Worm (Caenorhabditis elegans): ENCODE results near the gene Y113G7A.12.

Gene Y113G7A.12

ce11 chrV:20161781-20162289 is 19.4 kb downstream of the Y113G7A.12 start:
- TF ChIP-seq B0336.3 (GFP tag; IDR thresholded peaks at IDR 0.05) (peak; percentile 74), ccch-3 (GFP tag; optimal IDR thresholded peaks at IDR 0.05) (no peak), gei-17 (GFP tag; optimal IDR thresholded peaks at IDR 0.05) (peak; percentile 10), nfyb-1 (GFP tag; IDR thresholded peaks at IDR 0.05) (0 out of 2 replicates have a peak, but pooled peaks have one; percentile 22), fkh-3 (tag; optimal IDR thresholded peaks at IDR 0.05) (peak; percentile 14), repo-1 (tag; optimal IDR thresholded peaks at IDR 0.05) (peak; percentile 64), ama-1 (optimal IDR thresholded peaks at IDR 0.05) (no peak), ama-1 (GFP tag; optimal IDR thresholded peaks at IDR 0.05) (no peak), tlf-1 (GFP tag; optimal IDR thresholded peaks at IDR 0.05) (peak; percentile 37), ceh-40 (GFP tag; IDR thresholded peaks at IDR 0.05) (no peak), tbx-9 (tag; optimal IDR thresholded peaks at IDR 0.05; ENCODE audit: borderline replicate concordance) (no peak), egl-18 (GFP tag; IDR thresholded peaks at IDR 0.05) (0 out of 2 replicates have a peak, but pooled peaks have one; percentile 61), madf-6 (GFP tag; IDR thresholded peaks at IDR 0.05) (peak; percentile 4; the same call in 1 of the 2 replicates), hmg-20 (GFP tag; IDR thresholded peaks at IDR 0.05) (no peak), Y53G8AR.9 (GFP tag; conservative IDR thresholded peaks at IDR 0.05) (0 out of 2 replicates have a peak, but pooled peaks have one; percentile 82)

ce11 chrV:20162290-20163104 is 20.1 kb downstream of the Y113G7A.12 start:
- peak; percentile 32 for TF ChIP-seq atf-7 (tag; optimal IDR thresholded peaks at IDR 0.05)
- no peak for TF ChIP-seq T07F8.4 (tag; optimal IDR thresholded peaks at IDR 0.05)
- TF ChIP-seq ekl-4 (GFP tag; IDR thresholded peaks at IDR 0.05): no peak
- peak; percentile 4; the same call in 1 of the 2 replicates for TF ChIP-seq pbrm-1 (GFP tag; IDR thresholded peaks at IDR 0.05)
- no peak for TF ChIP-seq aptf-2 (GFP tag; conservative IDR thresholded peaks at IDR 0.05)
- no peak for TF ChIP-seq hrde-1 (tag; optimal IDR thresholded peaks at IDR 0.05; ENCODE audit: borderline replicate concordance)
- peak; percentile 66 for TF ChIP-seq ama-1 (optimal IDR thresholded peaks at IDR 0.05)
- TF ChIP-seq ama-1 (GFP tag; optimal IDR thresholded peaks at IDR 0.05): no peak
- 0 out of 2 replicates have a peak, but pooled peaks have one; percentile 66 for TF ChIP-seq madf-3 (GFP tag; IDR thresholded peaks at IDR 0.05)
- TF ChIP-seq nhr-90 (tag; optimal IDR thresholded peaks at IDR 0.05): peak; percentile 72
- no peak for TF ChIP-seq egl-44 (GFP tag; IDR thresholded peaks at IDR 0.05)
- peak; percentile 68 for TF ChIP-seq B0336.3 (GFP tag; IDR thresholded peaks at IDR 0.05)
- TF ChIP-seq F37B4.10 (GFP tag; IDR thresholded peaks at IDR 0.05): no peak
- peak; percentile 30 for TF ChIP-seq lin-54 (GFP tag; optimal IDR thresholded peaks at IDR 0.05)
- TF ChIP-seq hmg-1.2 (GFP tag; IDR thresholded peaks at IDR 0.05): no peak
- TF ChIP-seq Y53G8AR.9 (GFP tag; conservative IDR thresholded peaks at IDR 0.05): peak; percentile 81
- peak; percentile 46 for TF ChIP-seq pha-4 (tag; optimal IDR thresholded peaks at IDR 0.05)
- TF ChIP-seq snpc-3.4 (tag; optimal IDR thresholded peaks at IDR 0.05): peak; percentile 12
- no peak; the same call in 1 of the 2 replicates for TF ChIP-seq madf-6 (GFP tag; IDR thresholded peaks at IDR 0.05)
- TF ChIP-seq C17E4.6 (GFP tag; IDR thresholded peaks at IDR 0.05): no peak
- TF ChIP-seq snpc-4 (GFP tag; optimal IDR thresholded peaks at IDR 0.05): no peak
- peak in 1 of 4 experiments; percentile 34 for TF ChIP-seq snpc-4 (tag; optimal IDR thresholded peaks at IDR 0.05)
- no peak for TF ChIP-seq dpff-1 (tag; optimal IDR thresholded peaks at IDR 0.05)
- peak; percentile 70 for TF ChIP-seq cebp-1 (GFP tag; IDR thresholded peaks at IDR 0.05)
- peak; percentile 85 for TF ChIP-seq cebp-1 (tag; optimal IDR thresholded peaks at IDR 0.05)
- TF ChIP-seq madf-10 (tag; optimal IDR thresholded peaks at IDR 0.05): peak; percentile 44
- TF ChIP-seq attf-5 (GFP tag; optimal IDR thresholded peaks at IDR 0.05): peak; percentile 69
- no peak for TF ChIP-seq ccch-3 (GFP tag; optimal IDR thresholded peaks at IDR 0.05)
- TF ChIP-seq nhr-80 (tag; optimal IDR thresholded peaks at IDR 0.05): peak; percentile 16
- TF ChIP-seq ceh-58 (GFP tag; IDR thresholded peaks at IDR 0.05): no peak
- TF ChIP-seq ets-4 (GFP tag; optimal IDR thresholded peaks at IDR 0.05): peak; percentile 7
- no peak for TF ChIP-seq Y79H2A.3 (GFP tag; conservative IDR thresholded peaks at IDR 0.05)
- TF ChIP-seq bed-2 (GFP tag; IDR thresholded peaks at IDR 0.05): no peak
- TF ChIP-seq T26A5.8 (tag; optimal IDR thresholded peaks at IDR 0.05): no peak
- TF ChIP-seq aptf-3 (GFP tag; IDR thresholded peaks at IDR 0.05): no peak
- peak; percentile 6 for TF ChIP-seq Y56A3A.18 (GFP tag; IDR thresholded peaks at IDR 0.05)
- peak; percentile 26 for TF ChIP-seq tlf-1 (GFP tag; optimal IDR thresholded peaks at IDR 0.05)
